Worm (Caenorhabditis elegans) whole organism, L3 larva: Measurements from ENCODE around the gene nhr-17.

Experiments
- mdl-1 ChIP-seq: fragments of 150-350 bp; optimal IDR thresholded peaks from 2 replicates; lab custom pipeline; 2014; ENCODE audit warnings: missing biosample characterization, missing genetic modification characterization
- nhr-12 ChIP-seq: fragments of 150-350 bp; optimal IDR thresholded peaks from 2 replicates; lab custom pipeline; 2014; ENCODE audit warnings: missing biosample characterization, missing genetic modification characterization
- sea-2 ChIP-seq: fragments of 150-350 bp; sonication (generic microtip); optimal IDR thresholded peaks from 4 replicates; lab custom pipeline; 2014; ENCODE audit warnings: missing biosample characterization, missing genetic modification reagents, missing genetic modification characterization
- skn-1 ChIP-seq: fragments of 150-350 bp; optimal IDR thresholded peaks from 2 replicates; lab custom pipeline; 2014; ENCODE audit warnings: missing biosample characterization, missing genetic modification characterization

DNA sequence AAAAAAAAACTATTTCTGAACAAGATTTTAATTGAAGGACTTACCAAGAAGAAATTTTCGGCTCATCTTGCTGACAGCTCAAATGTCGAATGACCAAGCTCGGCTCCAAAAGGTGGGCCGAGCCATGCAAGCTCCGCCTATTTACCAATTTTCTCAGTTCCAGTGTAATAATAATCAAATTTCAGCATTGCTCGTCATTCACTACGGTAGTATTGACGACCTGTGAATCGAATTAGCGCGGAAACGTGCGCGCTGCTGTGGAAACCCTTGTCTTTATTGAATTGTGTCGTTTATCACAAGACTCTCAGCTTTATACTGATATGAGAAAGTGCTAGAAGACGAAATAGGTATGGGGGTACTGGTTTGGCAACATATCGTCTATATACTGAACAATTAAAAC lies 4.1 kb downstream of the nhr-17 start, which contains the start of gene nlp-76:
- TF ChIP-seq mdl-1 (tag; lab: Kevin White, UChicago): no peak
- TF ChIP-seq skn-1: no peak
- TF ChIP-seq sea-2: no peak
- no peak for TF ChIP-seq nhr-12
